Worm (Caenorhabditis elegans): ENCODE results near the gene daf-22.

Gene daf-22

ce11 chrII:12425644-12426222 is at the start of gene daf-22:
TSS of gene daf-22 (minus strand) at chrII:12425694.
- no peak for TF ChIP-seq unc-62 (GFP tag; optimal IDR thresholded peaks at IDR 0.05)

- TF ChIP-seq unc-62 (GFP tag; optimal IDR thresholded peaks at IDR 0.05): no peak
These were observed 47.9 kb upstream of the daf-22 start, which contains the start of gene srg-17 for ce11 chrII:12473406-12473805. TSS of gene srg-17 (plus strand) at chrII:12473706.

ce11 chrII:12471138-12471855 is 45.8 kb upstream of the daf-22 start, which contains the start of the genes F15A4.5 and phat-8:
TSS of gene F15A4.5 (minus strand) at chrII:12471238.
TSS of gene phat-8 (plus strand) at chrII:12471805.
- no peak for TF ChIP-seq unc-62 (GFP tag; optimal IDR thresholded peaks at IDR 0.05)

- no peak for TF ChIP-seq unc-62 (GFP tag; optimal IDR thresholded peaks at IDR 0.05)
These were observed 41.6 kb upstream of the daf-22 start, which contains the start of gene srg-16 for ce11 chrII:12467047-12467446. TSS of gene srg-16 (plus strand) at chrII:12467133.

- TF ChIP-seq unc-62 (GFP tag; optimal IDR thresholded peaks at IDR 0.05): no peak
These were observed 40.1 kb upstream of the daf-22 start, which contains the start of gene sre-37 for ce11 chrII:12465557-12465956. TSS of gene sre-37 (plus strand) at chrII:12465857.

ce11 chrII:12462244-12462643 is 36.8 kb upstream of the daf-22 start, which contains the start of gene F15A4.2:
TSS of gene F15A4.2 (plus strand) at chrII:12462544.
- no peak for TF ChIP-seq unc-62 (GFP tag; optimal IDR thresholded peaks at IDR 0.05)

ce11 chrII:12460602-12461453 is 35.3 kb upstream of the daf-22 start, which contains the start of gene tag-280:
TSS of gene tag-280 (plus strand) at chrII:12460652.
- no peak for TF ChIP-seq unc-62 (GFP tag; optimal IDR thresholded peaks at IDR 0.05)

- TF ChIP-seq unc-62 (GFP tag; optimal IDR thresholded peaks at IDR 0.05): no peak
These were observed 33.9 kb upstream of the daf-22 start, which contains the start of gene tag-281 for ce11 chrII:12459422-12459821. TSS of gene tag-281 (plus strand) at chrII:12459761.

- no peak for TF ChIP-seq unc-62 (GFP tag; optimal IDR thresholded peaks at IDR 0.05)
These were observed 31.8 kb upstream of the daf-22 start, which contains the start of gene sre-38 for ce11 chrII:12457275-12457674. TSS of gene sre-38 (plus strand) at chrII:12457575.

- no peak for TF ChIP-seq unc-62 (GFP tag; optimal IDR thresholded peaks at IDR 0.05)
These were observed 31.1 kb upstream of the daf-22 start, which contains the start of gene sre-32 for ce11 chrII:12456633-12457032. TSS of gene sre-32 (minus strand) at chrII:12456733.

ce11 chrII:12452754-12453352 is 27.4 kb upstream of the daf-22 start, which contains the start of the genes sre-35 and sre-33:
TSS of gene sre-35 (minus strand) at chrII:12452854.
TSS of gene sre-33 (plus strand) at chrII:12453302.
- no peak for TF ChIP-seq unc-62 (GFP tag; optimal IDR thresholded peaks at IDR 0.05)

ce11 chrII:12449849-12450248 is 24.4 kb upstream of the daf-22 start, which contains the start of gene sre-34:
TSS of gene sre-34 (plus strand) at chrII:12450149.
- no peak for TF ChIP-seq unc-62 (GFP tag; optimal IDR thresholded peaks at IDR 0.05)

ce11 chrII:12448241-12448640 is 22.7 kb upstream of the daf-22 start, which contains the start of gene srh-27:
TSS of gene srh-27 (plus strand) at chrII:12448541.
- TF ChIP-seq unc-62 (GFP tag; optimal IDR thresholded peaks at IDR 0.05): no peak

- no peak for TF ChIP-seq unc-62 (GFP tag; optimal IDR thresholded peaks at IDR 0.05)
These were observed 19.3 kb upstream of the daf-22 start, which contains the start of the genes W05H5.1 and pitr-6 for ce11 chrII:12444679-12445376. TSS of gene W05H5.1 (minus strand) at chrII:12444779. TSS of gene pitr-6 (plus strand) at chrII:12445326.
